1 fruit fly cellular context compared by ENCODE assay signal in the genomic region with DNA sequence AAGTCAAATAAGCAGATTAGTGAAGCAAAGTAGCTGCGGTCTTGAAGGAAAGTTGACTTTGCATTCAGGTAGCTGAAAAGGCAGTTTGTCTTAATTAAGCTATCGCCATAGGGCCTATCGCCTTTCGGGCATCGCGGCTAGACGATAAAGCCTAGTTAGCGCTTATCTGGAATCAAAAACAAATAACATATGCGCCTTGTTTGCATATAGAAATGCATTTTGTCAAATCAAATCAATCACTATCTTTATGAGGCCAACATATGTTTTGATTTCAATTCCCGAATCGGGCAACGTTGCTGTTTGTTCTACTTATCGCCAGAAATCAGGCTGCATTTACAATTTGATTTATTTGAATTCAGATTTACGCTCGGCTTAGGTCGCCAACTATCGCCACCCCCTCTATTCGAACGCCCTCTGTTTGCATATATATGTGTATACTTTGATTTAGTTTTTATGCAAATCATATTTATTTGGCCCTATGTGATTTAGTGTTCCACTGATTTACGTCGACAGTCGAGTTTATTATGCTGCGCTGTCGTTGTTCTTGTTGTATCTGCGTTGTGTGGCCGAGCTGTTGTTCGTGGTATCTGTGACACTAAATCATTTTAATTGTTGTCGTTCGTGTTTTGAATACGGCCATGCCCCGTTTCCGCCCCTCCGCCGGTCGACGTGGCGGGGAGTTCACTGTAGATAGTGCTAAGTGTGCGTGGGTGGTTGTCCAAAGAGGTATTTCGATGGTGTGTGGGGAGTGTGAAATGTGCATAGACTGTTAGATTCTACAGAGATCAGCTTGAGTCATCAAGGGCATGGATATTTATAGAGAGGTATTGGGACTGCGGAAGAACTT.
A peak's percentile ranks its signal among the peaks of the same experiment; 100 is the strongest.
TF ChIP-seq lines count a peak whose summit lies in the region.

No protein-coding gene starts in this region.

TF ChIP-seq in whole organism, embryonic, 481 proteins besides CTCF, POLR2A, EP300 and RAD21 (continued from another document and continues in another):
- TF ChIP-seq peb (GFP tag; IDR thresholded peaks at IDR 0.05; lab: Robert Waterston, UW): 0 out of 2 replicates have a peak, but pooled peaks have one; percentile 20
- TF ChIP-seq CG4707 (GFP tag; optimal IDR thresholded peaks at IDR 0.05; lab: Kevin White, UChicago): no peak
- TF ChIP-seq tup (GFP tag; optimal IDR thresholded peaks at IDR 0.05; lab: Kevin White, UChicago): peak; percentile 28
- no peak; the same call in 2 of the 3 replicates for TF ChIP-seq z (GFP tag; IDR thresholded peaks at IDR 0.05; lab: Robert Waterston, UW)
- peak; percentile 4 for TF ChIP-seq eyg (GFP tag; optimal IDR thresholded peaks at IDR 0.05; lab: Kevin White, UChicago)
- no peak for TF ChIP-seq Dad (GFP tag; optimal IDR thresholded peaks at IDR 0.05; lab: Kevin White, UChicago)
- TF ChIP-seq Atf3 (GFP tag; optimal IDR thresholded peaks at IDR 0.05; lab: Kevin White, UChicago): no peak
- peak; percentile 62 for TF ChIP-seq sd (tag; optimal IDR thresholded peaks at IDR 0.05; lab: Kevin White, UChicago)
- TF ChIP-seq Vsx1 (GFP tag; optimal IDR thresholded peaks at IDR 0.05; lab: Kevin White, UChicago): peak; percentile 78
- no peak for TF ChIP-seq slbo (GFP tag; IDR thresholded peaks at IDR 0.05; lab: Robert Waterston, UW)
- TF ChIP-seq luna (GFP tag; optimal IDR thresholded peaks at IDR 0.05; lab: Kevin White, UChicago): no peak
- TF ChIP-seq jumu (GFP tag; optimal IDR thresholded peaks at IDR 0.05; lab: Kevin White, UChicago): no peak
- TF ChIP-seq prd (optimal IDR thresholded peaks at IDR 0.05; lab: Kevin White, UChicago): no peak
- peak; percentile 26; the same call in 1 of the 3 replicates for TF ChIP-seq prd (GFP tag; IDR thresholded peaks at IDR 0.05; lab: Robert Waterston, UW)
- TF ChIP-seq pros (GFP tag; optimal IDR thresholded peaks at IDR 0.05; lab: Kevin White, UChicago): no peak
- TF ChIP-seq schlank (tag; optimal IDR thresholded peaks at IDR 0.05; lab: Kevin White, UChicago): no peak
- TF ChIP-seq Sin3A (optimal IDR thresholded peaks at IDR 0.05; lab: Kevin White, UChicago): no peak
- 0 out of 3 replicates have a peak, but pooled peaks have one; percentile 49 for TF ChIP-seq CG3726 (GFP tag; IDR thresholded peaks at IDR 0.05; lab: Robert Waterston, UW)
- TF ChIP-seq PHDP (tag; optimal IDR thresholded peaks at IDR 0.05; lab: Kevin White, UChicago): peak; percentile 42
- no peak for TF ChIP-seq CG30431 (GFP tag; optimal IDR thresholded peaks at IDR 0.05; lab: Kevin White, UChicago)
- peak; percentile 34; the same call in 1 of the 2 replicates for TF ChIP-seq crol (GFP tag; IDR thresholded peaks at IDR 0.05; lab: Robert Waterston, UW)
- TF ChIP-seq HmgZ (tag; optimal IDR thresholded peaks at IDR 0.05; lab: Kevin White, UChicago): no peak
- no peak for TF ChIP-seq maf-S (GFP tag; optimal IDR thresholded peaks at IDR 0.05; lab: Kevin White, UChicago)
- TF ChIP-seq CG18764 (GFP tag; optimal IDR thresholded peaks at IDR 0.05; lab: Kevin White, UChicago): peak; percentile 42
- no peak for TF ChIP-seq lbe (GFP tag; optimal IDR thresholded peaks at IDR 0.05; lab: Kevin White, UChicago)
- no peak for TF ChIP-seq CG11560 (tag; IDR thresholded peaks at IDR 0.05; lab: Robert Waterston, UW)
- TF ChIP-seq chinmo (GFP tag; IDR thresholded peaks at IDR 0.05; lab: Robert Waterston, UW; ENCODE audit: partially characterized antibody): peak; percentile 72; the same call in 1 of the 4 replicates
- peak; percentile 80 for TF ChIP-seq sens-2 (GFP tag; IDR thresholded peaks at IDR 0.05; lab: Robert Waterston, UW)
- TF ChIP-seq az2 (GFP tag; optimal IDR thresholded peaks at IDR 0.05; lab: Kevin White, UChicago): no peak
- TF ChIP-seq CG6175 (GFP tag; IDR thresholded peaks at IDR 0.05; lab: Robert Waterston, UW): no peak
- no peak for TF ChIP-seq Dfd (GFP tag; optimal IDR thresholded peaks at IDR 0.05; lab: Kevin White, UChicago)
- TF ChIP-seq CG15011 (GFP tag; optimal IDR thresholded peaks at IDR 0.05; lab: Kevin White, UChicago): peak; percentile 18
- TF ChIP-seq trem (tag; optimal IDR thresholded peaks at IDR 0.05; lab: Kevin White, UChicago): peak; percentile 8
- TF ChIP-seq CG6683 (GFP tag; optimal IDR thresholded peaks at IDR 0.05; lab: Kevin White, UChicago): no peak
- TF ChIP-seq fd102C (GFP tag; optimal IDR thresholded peaks at IDR 0.05; lab: Kevin White, UChicago): peak; percentile 29
- peak; percentile 1 for TF ChIP-seq Hsf (GFP tag; optimal IDR thresholded peaks at IDR 0.05; lab: Kevin White, UChicago)
- TF ChIP-seq CG18011 (GFP tag; optimal IDR thresholded peaks at IDR 0.05; lab: Kevin White, UChicago): no peak
- TF ChIP-seq sna (GFP tag; IDR thresholded peaks at IDR 0.05; lab: Robert Waterston, UW; ENCODE audit: partially characterized antibody): no peak
- TF ChIP-seq repo (GFP tag; optimal IDR thresholded peaks at IDR 0.05; lab: Kevin White, UChicago): peak; percentile 41
- TF ChIP-seq zen2 (GFP tag; IDR thresholded peaks at IDR 0.05; lab: Robert Waterston, UW; ENCODE audit: partially characterized antibody): no peak
- peak; percentile 52 for TF ChIP-seq CG4424 (GFP tag; optimal IDR thresholded peaks at IDR 0.05; lab: Kevin White, UChicago)
- TF ChIP-seq en (GFP tag; optimal IDR thresholded peaks at IDR 0.05; lab: Kevin White, UChicago): peak; percentile 45
- peak; percentile 41 for TF ChIP-seq ewg (GFP tag; optimal IDR thresholded peaks at IDR 0.05; lab: Kevin White, UChicago)
- peak; percentile 26 for TF ChIP-seq CG1602 (GFP tag; optimal IDR thresholded peaks at IDR 0.05; lab: Kevin White, UChicago)
- TF ChIP-seq sc (optimal IDR thresholded peaks at IDR 0.05; lab: Kevin White, UChicago): no peak
- TF ChIP-seq sc (GFP tag; optimal IDR thresholded peaks at IDR 0.05; lab: Kevin White, UChicago): peak; percentile 72
- 0 out of 3 replicates have a peak, but pooled peaks have one; percentile 30 for TF ChIP-seq Optix (GFP tag; IDR thresholded peaks at IDR 0.05; lab: Robert Waterston, UW)
- TF ChIP-seq NK7.1 (GFP tag; optimal IDR thresholded peaks at IDR 0.05; lab: Kevin White, UChicago): no peak
- no peak for TF ChIP-seq ham (GFP tag; IDR thresholded peaks at IDR 0.05; lab: Robert Waterston, UW)
- TF ChIP-seq Myb (GFP tag; optimal IDR thresholded peaks at IDR 0.05; lab: Kevin White, UChicago): no peak
- peak; percentile 15 for TF ChIP-seq Mad (GFP tag; optimal IDR thresholded peaks at IDR 0.05; lab: Kevin White, UChicago)
- TF ChIP-seq otp (GFP tag; IDR thresholded peaks at IDR 0.05; lab: Robert Waterston, UW): peak; percentile 72; the same call in 1 of the 3 replicates
- peak; percentile 1 for TF ChIP-seq unpg (GFP tag; optimal IDR thresholded peaks at IDR 0.05; lab: Kevin White, UChicago)
- TF ChIP-seq disco-r (GFP tag; optimal IDR thresholded peaks at IDR 0.05; lab: Kevin White, UChicago): peak; percentile 14
- TF ChIP-seq CG3995 (GFP tag; optimal IDR thresholded peaks at IDR 0.05; lab: Kevin White, UChicago): no peak
- no peak for TF ChIP-seq slp2 (GFP tag; optimal IDR thresholded peaks at IDR 0.05; lab: Kevin White, UChicago)
- TF ChIP-seq zen (tag; optimal IDR thresholded peaks at IDR 0.05; lab: Kevin White, UChicago): peak; percentile 78
- TF ChIP-seq CG42726 (GFP tag; IDR thresholded peaks at IDR 0.05; lab: Robert Waterston, UW; ENCODE audit: partially characterized antibody): no peak
- TF ChIP-seq ac (GFP tag; optimal IDR thresholded peaks at IDR 0.05; lab: Kevin White, UChicago): peak; percentile 80
- TF ChIP-seq bowl (GFP tag; IDR thresholded peaks at IDR 0.05; lab: Robert Waterston, UW): no peak
- TF ChIP-seq CG9876 (GFP tag; optimal IDR thresholded peaks at IDR 0.05; lab: Kevin White, UChicago): no peak
- peak; percentile 14 for TF ChIP-seq Six4 (GFP tag; optimal IDR thresholded peaks at IDR 0.05; lab: Kevin White, UChicago)
- peak; percentile 46 for TF ChIP-seq CG1233 (GFP tag; optimal IDR thresholded peaks at IDR 0.05; lab: Kevin White, UChicago)
- no peak for TF ChIP-seq run (tag; optimal IDR thresholded peaks at IDR 0.05; lab: Kevin White, UChicago)
- TF ChIP-seq CG43689 (GFP tag; IDR thresholded peaks at IDR 0.05; lab: Robert Waterston, UW): no peak
- TF ChIP-seq CG10209 (GFP tag; optimal IDR thresholded peaks at IDR 0.05; lab: Kevin White, UChicago): peak; percentile 67
- no peak for TF ChIP-seq CG9817 (tag; optimal IDR thresholded peaks at IDR 0.05; lab: Kevin White, UChicago)
- TF ChIP-seq Hr78 (GFP tag; optimal IDR thresholded peaks at IDR 0.05; lab: Kevin White, UChicago): peak in 1 of 2 experiments; percentile 54
- peak; percentile 64 for TF ChIP-seq dmrt11E (tag; optimal IDR thresholded peaks at IDR 0.05; lab: Kevin White, UChicago)
- no peak for TF ChIP-seq lov (optimal IDR thresholded peaks at IDR 0.05; lab: Kevin White, UChicago)
- TF ChIP-seq lov (GFP tag; IDR thresholded peaks at IDR 0.05; lab: Robert Waterston, UW): 0 out of 3 replicates have a peak, but pooled peaks have one; percentile 79
- TF ChIP-seq mirr (GFP tag; optimal IDR thresholded peaks at IDR 0.05; lab: Kevin White, UChicago): no peak
- TF ChIP-seq CG30403 (GFP tag; optimal IDR thresholded peaks at IDR 0.05; lab: Kevin White, UChicago): no peak
- peak; percentile 73 for TF ChIP-seq Sox100B (GFP tag; optimal IDR thresholded peaks at IDR 0.05; lab: Kevin White, UChicago)
- TF ChIP-seq CG18476 (GFP tag; optimal IDR thresholded peaks at IDR 0.05; lab: Kevin White, UChicago): peak; percentile 29
- peak; percentile 14 for TF ChIP-seq crc (GFP tag; optimal IDR thresholded peaks at IDR 0.05; lab: Kevin White, UChicago)
- TF ChIP-seq CG4404 (GFP tag; IDR thresholded peaks at IDR 0.05; lab: Robert Waterston, UW): no peak
- peak; percentile 26 for TF ChIP-seq CG4820 (GFP tag; optimal IDR thresholded peaks at IDR 0.05; lab: Kevin White, UChicago)
- TF ChIP-seq pan (optimal IDR thresholded peaks at IDR 0.05; lab: Kevin White, UChicago): no peak
- no peak for TF ChIP-seq pan (GFP tag; optimal IDR thresholded peaks at IDR 0.05 in 1 of 2, IDR thresholded peaks at IDR 0.05 in 1 of 2)
- TF ChIP-seq CG15514 (GFP tag; optimal IDR thresholded peaks at IDR 0.05; lab: Kevin White, UChicago): no peak
- no peak for TF ChIP-seq Atf6 (GFP tag; IDR thresholded peaks at IDR 0.05; lab: Robert Waterston, UW)
- TF ChIP-seq Dbx (GFP tag; IDR thresholded peaks at IDR 0.05; lab: Robert Waterston, UW): no peak
- TF ChIP-seq CG9932 (GFP tag; IDR thresholded peaks at IDR 0.05; lab: Robert Waterston, UW): no peak
- no peak for TF ChIP-seq Chrac-16 (GFP tag; optimal IDR thresholded peaks at IDR 0.05; lab: Kevin White, UChicago)
- TF ChIP-seq Hr51 (GFP tag; optimal IDR thresholded peaks at IDR 0.05; lab: Kevin White, UChicago): no peak
- peak; percentile 15 for TF ChIP-seq BtbVII (GFP tag; optimal IDR thresholded peaks at IDR 0.05; lab: Kevin White, UChicago)
- no peak for TF ChIP-seq croc (GFP tag; conservative IDR thresholded peaks at IDR 0.05; lab: Robert Waterston, UW)
- peak; percentile 55 for TF ChIP-seq gem (tag; optimal IDR thresholded peaks at IDR 0.05; lab: Kevin White, UChicago)
- TF ChIP-seq kay (GFP tag; optimal IDR thresholded peaks at IDR 0.05; lab: Kevin White, UChicago): peak; percentile 25
- peak; percentile 71 for TF ChIP-seq abd-A (tag; optimal IDR thresholded peaks at IDR 0.05; lab: Kevin White, UChicago)
- no peak for TF ChIP-seq sima (GFP tag; optimal IDR thresholded peaks at IDR 0.05; lab: Kevin White, UChicago)
- no peak for TF ChIP-seq CG15073 (GFP tag; optimal IDR thresholded peaks at IDR 0.05; lab: Kevin White, UChicago)
- TF ChIP-seq Nf-YB (GFP tag; optimal IDR thresholded peaks at IDR 0.05; lab: Kevin White, UChicago): peak; percentile 1
- TF ChIP-seq dm (GFP tag; optimal IDR thresholded peaks at IDR 0.05; lab: Kevin White, UChicago): no peak
- no peak for TF ChIP-seq Lpt (GFP tag; optimal IDR thresholded peaks at IDR 0.05; lab: Kevin White, UChicago)
- peak; percentile 14 for TF ChIP-seq pnt (GFP tag; optimal IDR thresholded peaks at IDR 0.05; lab: Kevin White, UChicago)
- peak; percentile 45 for TF ChIP-seq sqz (GFP tag; optimal IDR thresholded peaks at IDR 0.05; lab: Kevin White, UChicago)
- peak; percentile 85 for TF ChIP-seq CG15696 (tag; optimal IDR thresholded peaks at IDR 0.05; lab: Kevin White, UChicago)
- TF ChIP-seq E2f2 (GFP tag; IDR thresholded peaks at IDR 0.05; lab: Robert Waterston, UW): peak; percentile 32; the same call in 1 of the 2 replicates
- TF ChIP-seq CG2875 (GFP tag; optimal IDR thresholded peaks at IDR 0.05; lab: Kevin White, UChicago): peak; percentile 70
- peak; percentile 86 for TF ChIP-seq Ets65A (GFP tag; lab: Kevin White, UChicago)
- no peak for TF ChIP-seq nom (GFP tag; optimal IDR thresholded peaks at IDR 0.05; lab: Kevin White, UChicago)
- TF ChIP-seq CG6813 (GFP tag; optimal IDR thresholded peaks at IDR 0.05; lab: Kevin White, UChicago): peak; percentile 79
- peak; percentile 36 for TF ChIP-seq Jarid2 (GFP tag; optimal IDR thresholded peaks at IDR 0.05; lab: Kevin White, UChicago)
- no peak for TF ChIP-seq vfl (GFP tag; optimal IDR thresholded peaks at IDR 0.05; lab: Kevin White, UChicago)
- TF ChIP-seq dysf (GFP tag; IDR thresholded peaks at IDR 0.05; lab: Robert Waterston, UW): no peak
- peak; percentile 59 for TF ChIP-seq CG1792 (GFP tag; optimal IDR thresholded peaks at IDR 0.05; lab: Kevin White, UChicago)
- TF ChIP-seq kni (GFP tag; optimal IDR thresholded peaks at IDR 0.05; lab: Kevin White, UChicago): peak; percentile 77
- no peak for TF ChIP-seq hkb (optimal IDR thresholded peaks at IDR 0.05; lab: Kevin White, UChicago)
- peak; percentile 63; the same call in 1 of the 2 replicates for TF ChIP-seq hkb (GFP tag; IDR thresholded peaks at IDR 0.05; lab: Robert Waterston, UW)
- TF ChIP-seq CG3407 (GFP tag; optimal IDR thresholded peaks at IDR 0.05; lab: Kevin White, UChicago): peak; percentile 84
- TF ChIP-seq CG3281 (GFP tag; optimal IDR thresholded peaks at IDR 0.05; lab: Kevin White, UChicago): no peak
- TF ChIP-seq twi (tag; optimal IDR thresholded peaks at IDR 0.05; lab: Kevin White, UChicago): peak; percentile 92
- TF ChIP-seq Taf1 (GFP tag; IDR thresholded peaks at IDR 0.05; lab: Robert Waterston, UW): no peak
- TF ChIP-seq CG17802 (tag; optimal IDR thresholded peaks at IDR 0.05; lab: Kevin White, UChicago): no peak
- TF ChIP-seq CG13424 (tag; optimal IDR thresholded peaks at IDR 0.05; lab: Kevin White, UChicago): peak; percentile 32
- peak; percentile 25 for TF ChIP-seq Spps (tag; optimal IDR thresholded peaks at IDR 0.05; lab: Kevin White, UChicago)
- peak; percentile 24 for TF ChIP-seq Sox102F (GFP tag; optimal IDR thresholded peaks at IDR 0.05; lab: Kevin White, UChicago)
- no peak for TF ChIP-seq Doc3 (GFP tag; IDR thresholded peaks at IDR 0.05; lab: Robert Waterston, UW; ENCODE audit: partially characterized antibody)
- TF ChIP-seq CG9215 (GFP tag; IDR thresholded peaks at IDR 0.05; lab: Robert Waterston, UW): no peak
- TF ChIP-seq B-H1 (GFP tag; IDR thresholded peaks at IDR 0.05; lab: Robert Waterston, UW): no peak
- TF ChIP-seq Hmr (GFP tag; optimal IDR thresholded peaks at IDR 0.05; lab: Kevin White, UChicago): no peak
